Fruit fly (Drosophila melanogaster): ENCODE results near the gene AlkB.

Gene AlkB

dm6 chrX:15840003-15840402 lies 19.3 kb downstream of the AlkB start:
- TF ChIP-seq gl (tag; optimal IDR thresholded peaks at IDR 0.05) (no peak), CG8159 (tag; optimal IDR thresholded peaks at IDR 0.05) (no peak), Snoo (tag; optimal IDR thresholded peaks at IDR 0.05) (no peak), EcR (GFP tag; optimal IDR thresholded peaks at IDR 0.05) (no peak), CG4496 (GFP tag; IDR thresholded peaks at IDR 0.05) (no peak), Ets98B (GFP tag; IDR thresholded peaks at IDR 0.05) (no peak), CG15710 (tag; optimal IDR thresholded peaks at IDR 0.05) (no peak), CG34367 (tag; optimal IDR thresholded peaks at IDR 0.05) (no peak), CG13204 (GFP tag; optimal IDR thresholded peaks at IDR 0.05) (no peak), fd96Ca (GFP tag; IDR thresholded peaks at IDR 0.05) (no peak), Pif1A (GFP tag; optimal IDR thresholded peaks at IDR 0.05) (no peak), CG10348 (GFP tag; IDR thresholded peaks at IDR 0.05) (no peak), D1 (tag; optimal IDR thresholded peaks at IDR 0.05) (no peak)

DNA sequence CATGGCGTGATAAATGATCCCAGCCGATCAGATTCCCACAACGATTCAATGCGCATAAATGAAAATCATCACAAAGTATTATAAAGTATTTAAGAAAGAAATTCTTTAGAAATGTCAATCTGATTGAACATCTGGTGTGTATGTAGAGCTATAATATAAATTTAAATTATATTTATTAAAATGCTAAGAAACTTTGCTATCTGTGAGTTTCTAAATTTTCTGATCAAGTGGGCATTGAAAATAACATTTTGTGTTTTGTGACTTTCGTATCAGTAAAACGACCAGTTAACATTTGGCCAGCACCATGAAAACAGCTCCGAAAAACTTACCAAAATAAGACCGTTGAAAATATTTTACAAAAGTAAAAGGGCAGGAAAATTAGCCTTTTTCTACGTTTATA lies 21.8 kb downstream of the AlkB start, which contains the start of gene CG8565:
TSS of gene CG8565 (plus strand) at position 301 of the 400 bp plus-strand sequence.
- TF ChIP-seq fd96Ca (GFP tag; IDR thresholded peaks at IDR 0.05) (no peak), CG8159 (tag; optimal IDR thresholded peaks at IDR 0.05) (no peak), Snoo (tag; optimal IDR thresholded peaks at IDR 0.05) (no peak), Pif1A (GFP tag; optimal IDR thresholded peaks at IDR 0.05) (no peak), D1 (tag; optimal IDR thresholded peaks at IDR 0.05) (no peak), CG17806 (tag; optimal IDR thresholded peaks at IDR 0.05) (no peak), CG13204 (GFP tag; optimal IDR thresholded peaks at IDR 0.05) (no peak), CG15710 (tag; optimal IDR thresholded peaks at IDR 0.05) (no peak), CG9948 (tag; optimal IDR thresholded peaks at IDR 0.05) (no peak)

dm6 chrX:15835393-15835792 lies 23.9 kb downstream of the AlkB start, which contains the start of gene Chc:
Gene Chc, minus strand, starts transcription at chrX:15835490.
- TF ChIP-seq Ets98B (GFP tag; IDR thresholded peaks at IDR 0.05) = peak; percentile 30; the same call in 1 of the 2 replicates
- TF ChIP-seq EcR (GFP tag; optimal IDR thresholded peaks at IDR 0.05) = no peak
- TF ChIP-seq D1 (tag; optimal IDR thresholded peaks at IDR 0.05) = peak; percentile 54

dm6 chrX:15834594-15835236 lies 24.6 kb downstream of the AlkB start:
- TF ChIP-seq CG12605 (GFP tag; IDR thresholded peaks at IDR 0.05) (peak; percentile 58; the same call in 1 of the 2 replicates), gl (tag; optimal IDR thresholded peaks at IDR 0.05) (peak; percentile 1), CG4496 (GFP tag; IDR thresholded peaks at IDR 0.05) (0 out of 3 replicates have a peak, but pooled peaks have one; percentile 13), Ets98B (GFP tag; IDR thresholded peaks at IDR 0.05) (peak; percentile 48; the same call in 1 of the 2 replicates), CG13204 (GFP tag; optimal IDR thresholded peaks at IDR 0.05) (no peak)

- TF ChIP-seq CG15710 (tag; optimal IDR thresholded peaks at IDR 0.05) (no peak), CG32121 (GFP tag; IDR thresholded peaks at IDR 0.05) (no peak), Pif1B (GFP tag; optimal IDR thresholded peaks at IDR 0.05) (no peak), rn (GFP tag; IDR thresholded peaks at IDR 0.05) (no peak), CG10348 (GFP tag; IDR thresholded peaks at IDR 0.05) (no peak), D1 (tag; optimal IDR thresholded peaks at IDR 0.05) (no peak)
Measured at dm6 chrX:15833957-15834356, 25.3 kb downstream of the AlkB start.

dm6 chrX:15822363-15822762 lies 36.9 kb downstream of the AlkB start:
- TF ChIP-seq CG17806 (tag; optimal IDR thresholded peaks at IDR 0.05) = no peak
- no peak for TF ChIP-seq CG32121 (GFP tag; IDR thresholded peaks at IDR 0.05)
- no peak for TF ChIP-seq Snoo (tag; optimal IDR thresholded peaks at IDR 0.05)
- TF ChIP-seq rn (GFP tag; IDR thresholded peaks at IDR 0.05) = no peak
- no peak for TF ChIP-seq D1 (tag; optimal IDR thresholded peaks at IDR 0.05)
- no peak for TF ChIP-seq CG12605 (GFP tag; IDR thresholded peaks at IDR 0.05)
- TF ChIP-seq CG8159 (tag; optimal IDR thresholded peaks at IDR 0.05) = no peak
- TF ChIP-seq CG10348 (GFP tag; IDR thresholded peaks at IDR 0.05) = no peak
- no peak for TF ChIP-seq Ets98B (GFP tag; IDR thresholded peaks at IDR 0.05)
- no peak for TF ChIP-seq CG14655 (GFP tag; optimal IDR thresholded peaks at IDR 0.05)
- TF ChIP-seq CG8301 (tag; optimal IDR thresholded peaks at IDR 0.05) = no peak
- no peak for TF ChIP-seq gl (tag; optimal IDR thresholded peaks at IDR 0.05)
- TF ChIP-seq CG34367 (tag; optimal IDR thresholded peaks at IDR 0.05) = no peak
- TF ChIP-seq EcR (GFP tag; optimal IDR thresholded peaks at IDR 0.05) = no peak
- TF ChIP-seq Pif1B (GFP tag; optimal IDR thresholded peaks at IDR 0.05) = no peak
- TF ChIP-seq CG13204 (GFP tag; optimal IDR thresholded peaks at IDR 0.05) = no peak
- TF ChIP-seq Pif1A (GFP tag; optimal IDR thresholded peaks at IDR 0.05) = no peak
- TF ChIP-seq fd96Ca (GFP tag; IDR thresholded peaks at IDR 0.05) = no peak
- TF ChIP-seq CG9948 (tag; optimal IDR thresholded peaks at IDR 0.05) = no peak

DNA sequence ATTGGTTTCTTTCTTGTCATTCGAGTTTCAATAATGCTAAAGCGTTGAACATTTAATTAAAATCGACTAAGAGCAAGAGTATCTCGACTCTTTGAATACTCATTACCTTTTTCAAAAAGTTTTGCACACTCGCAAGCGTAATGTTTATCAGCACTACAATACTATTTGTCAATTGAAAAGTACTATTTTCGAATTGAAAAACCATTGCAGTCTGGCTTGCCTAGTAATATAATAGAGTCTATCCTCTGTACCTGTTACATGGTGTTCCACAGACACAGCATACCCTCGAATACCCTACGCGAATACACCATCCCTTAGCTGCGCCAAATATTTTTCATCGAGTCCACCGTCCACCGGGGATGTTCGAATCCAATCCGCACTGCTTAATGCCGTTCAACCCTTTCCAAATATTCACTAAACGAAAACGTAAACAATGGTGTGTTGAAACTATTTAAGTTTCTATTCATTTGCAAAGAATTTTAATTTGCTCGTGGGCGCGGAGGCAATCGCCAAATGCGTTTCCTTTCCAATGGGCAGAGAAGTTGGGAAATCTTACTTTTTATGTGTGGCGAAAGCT lies 40.6 kb downstream of the AlkB start:
- TF ChIP-seq CG17806 (tag; optimal IDR thresholded peaks at IDR 0.05) (no peak), CG12605 (GFP tag; IDR thresholded peaks at IDR 0.05) (no peak), CG15710 (tag; optimal IDR thresholded peaks at IDR 0.05) (no peak), CG34367 (tag; optimal IDR thresholded peaks at IDR 0.05) (no peak), Snoo (tag; optimal IDR thresholded peaks at IDR 0.05) (no peak), Ets98B (GFP tag; IDR thresholded peaks at IDR 0.05) (no peak), CG8159 (tag; optimal IDR thresholded peaks at IDR 0.05) (no peak), Pif1A (GFP tag; optimal IDR thresholded peaks at IDR 0.05) (no peak), CG13204 (GFP tag; optimal IDR thresholded peaks at IDR 0.05) (no peak), gl (tag; optimal IDR thresholded peaks at IDR 0.05) (no peak), CG4496 (GFP tag; IDR thresholded peaks at IDR 0.05) (no peak), fd96Ca (GFP tag; IDR thresholded peaks at IDR 0.05) (no peak), rn (GFP tag; IDR thresholded peaks at IDR 0.05) (no peak), CG14655 (GFP tag; optimal IDR thresholded peaks at IDR 0.05) (no peak)

Data from whole organism, pupa.